Worm (Caenorhabditis elegans) whole organism, mixed stage, embryonic: ENCODE data around the gene bcat-1.

Experiments
- ceh-83 ChIP-seq: fragments of 200-800 bp; sonication (Bioruptor generic); optimal IDR thresholded peaks from 2 replicates; lab custom pipeline; 2018; ENCODE audit warnings: mild to moderate bottlenecking, missing genetic modification characterization, missing compliant biosample characterization
- ces-1 ChIP-seq: fragments of 150-350 bp; optimal IDR thresholded peaks from 2 replicates; lab custom pipeline; 2014; ENCODE audit warnings: missing biosample characterization, missing genetic modification reagents, missing genetic modification characterization
- elt-3 ChIP-seq: fragments of 150-350 bp; optimal IDR thresholded peaks from 2 replicates; lab custom pipeline; 2014; ENCODE audit warnings: missing biosample characterization, missing genetic modification characterization
- flh-1 ChIP-seq: fragments of 200-800 bp; sonication (Bioruptor generic); optimal IDR thresholded peaks from 2 replicates; lab custom pipeline; 2018; ENCODE audit warnings: mild to moderate bottlenecking, missing genetic modification characterization, moderate library complexity, missing compliant biosample characterization
- lin-13 ChIP-seq: fragments of 150-350 bp; optimal IDR thresholded peaks from 2 replicates; lab custom pipeline; 2014; ENCODE audit warnings: missing biosample characterization, missing genetic modification characterization
- lsy-2 ChIP-seq: fragments of 150-350 bp; optimal IDR thresholded peaks from 2 replicates; lab custom pipeline; 2014; ENCODE audit warnings: missing biosample characterization, missing genetic modification characterization
- nhr-12 ChIP-seq: fragments of 150-350 bp; optimal IDR thresholded peaks from 2 replicates; lab custom pipeline; 2014; ENCODE audit warnings: missing biosample characterization, missing genetic modification characterization
- nhr-2 ChIP-seq: fragments of 150-350 bp; optimal IDR thresholded peaks from 2 replicates; lab custom pipeline; 2014; ENCODE audit warnings: missing biosample characterization, missing genetic modification characterization
- nhr-28 ChIP-seq: fragments of 150-350 bp; optimal IDR thresholded peaks from 2 replicates; lab custom pipeline; 2014; ENCODE audit warnings: missing biosample characterization, missing genetic modification characterization
- pha-4 ChIP-seq: fragments of 150-350 bp; optimal IDR thresholded peaks from 2 replicates; lab custom pipeline; 2018; ENCODE audit warnings: missing biosample characterization, missing genetic modification reagents, missing genetic modification characterization
- sem-2 ChIP-seq: fragments of 200-800 bp; sonication (Bioruptor generic); optimal IDR thresholded peaks from 2 replicates; lab custom pipeline; 2018; ENCODE audit warnings: mild to moderate bottlenecking, missing genetic modification characterization, missing compliant biosample characterization
- sptf-1 ChIP-seq: sonication (generic microtip); optimal IDR thresholded peaks from 2 replicates; lab custom pipeline; 2017; ENCODE audit warnings: mild to moderate bottlenecking, missing genetic modification characterization, moderate library complexity, missing compliant biosample characterization
- unc-39 ChIP-seq: fragments of 150-350 bp; optimal IDR thresholded peaks from 2 replicates; lab custom pipeline; 2014; ENCODE audit warnings: missing biosample characterization, missing genetic modification characterization
- zip-8 ChIP-seq: fragments of 150-350 bp; optimal IDR thresholded peaks from 2 replicates; lab custom pipeline; 2014; ENCODE audit warnings: missing biosample characterization, missing genetic modification characterization

ce11 chrX:12843530-12843929 is 33.8 kb upstream of the bcat-1 start:
- TF ChIP-seq sptf-1 (tag; lab: Kevin White, UChicago) (peak; percentile 39), lsy-2 (tag; lab: Kevin White, UChicago) (no peak), ceh-83 (GFP tag; lab: Kevin White, UChicago) (peak; percentile 77), zip-8 (tag; lab: Kevin White, UChicago) (no peak), nhr-28 (no peak), pha-4 (tag; lab: Kevin White, UChicago) (no peak), nhr-2 (tag; lab: Kevin White, UChicago) (no peak), nhr-12 (no peak), lin-13 (no peak), unc-39 (tag; lab: Kevin White, UChicago) (no peak), ces-1 (no peak), flh-1 (peak; percentile 22), sem-2 (GFP tag; lab: Kevin White, UChicago) (no peak), elt-3 (no peak)
